Worm (Caenorhabditis elegans) whole organism, midembryonic: Measurements from ENCODE around the gene F22F7.12.
A peak's percentile ranks its signal among the peaks of the same experiment; 100 is the strongest.

Experiments
- T22C8.4 ChIP-seq: fragments of 200-800 bp; sonication (Bioruptor generic); IDR thresholded peaks from 2 replicates; pipeline ENCODE4 v1.3.6; 2022; ENCODE audit warnings: missing genetic modification characterization, missing compliant biosample characterization
- cog-1 ChIP-seq: sonication (generic microtip); optimal IDR thresholded peaks from 2 replicates; lab custom pipeline; 2016; ENCODE audit warnings: missing genetic modification characterization, missing compliant biosample characterization
- flt-1 ChIP-seq: fragments of 200-800 bp; sonication (Bioruptor generic); IDR thresholded peaks from 2 replicates; pipeline ENCODE4 v1.3.6; 2022; ENCODE audit warnings: missing genetic modification characterization, missing compliant biosample characterization
- klf-2 ChIP-seq: fragments of 200-800 bp; sonication (Bioruptor generic); conservative IDR thresholded peaks from 2 replicates; pipeline ENCODE4 v1.3.6; 2022; ENCODE audit warnings: missing genetic modification reagents, missing genetic modification characterization, missing compliant biosample characterization
- med-1 ChIP-seq: sonication (generic microtip); optimal IDR thresholded peaks from 2 replicates; lab custom pipeline; 2017; ENCODE audit warnings: missing genetic modification characterization, mild to moderate bottlenecking, missing compliant biosample characterization, antibody characterized with exemption, missing genetic modification reagents; ENCODE audit not compliant: insufficient read depth
- ref-1 ChIP-seq: fragments of 200-800 bp; sonication (Bioruptor generic); conservative IDR thresholded peaks from 2 replicates; pipeline ENCODE4 v1.3.6; 2022; ENCODE audit warnings: missing genetic modification reagents, missing genetic modification characterization, missing compliant biosample characterization
- tab-1 ChIP-seq: fragments of 200-800 bp; sonication (Bioruptor generic); IDR thresholded peaks from 2 replicates; pipeline ENCODE4 v1.3.6; 2022; ENCODE audit warnings: missing genetic modification characterization, missing compliant biosample characterization
- ztf-23 ChIP-seq: fragments of 200-800 bp; sonication (Bioruptor generic); IDR thresholded peaks from 2 replicates; pipeline ENCODE4 v1.3.6; 2022; ENCODE audit warnings: missing genetic modification reagents, missing genetic modification characterization, missing compliant biosample characterization
- ztf-29 ChIP-seq: fragments of 200-800 bp; sonication (Bioruptor generic); IDR thresholded peaks from 2 replicates; pipeline ENCODE4 v1.3.6; 2022; ENCODE audit warnings: missing genetic modification reagents, missing genetic modification characterization, missing compliant biosample characterization

The F22F7.12 gene

ce11 chrV:2126996-2127585 is 17.2 kb downstream of the F22F7.12 start, which contains the start of gene ldp-1:
Gene ldp-1, plus strand, starts transcription at chrV:2127535.
- TF ChIP-seq T22C8.4 = 0 out of 2 replicates have a peak, but pooled peaks have one; percentile 3
- no peak for TF ChIP-seq tab-1 (GFP tag; lab: Robert Waterston, UW)
- TF ChIP-seq ztf-29 (GFP tag; lab: Robert Waterston, UW) = no peak
- no peak for TF ChIP-seq ztf-23 (GFP tag; lab: Robert Waterston, UW)
- TF ChIP-seq flt-1 (GFP tag; lab: Robert Waterston, UW) = peak; percentile 22; the same call in 1 of the 2 replicates
- TF ChIP-seq klf-2 (GFP tag; lab: Robert Waterston, UW) = no peak
- TF ChIP-seq ref-1 = no peak
- no peak for TF ChIP-seq med-1 (GFP tag; lab: Kevin White, UChicago)
- peak; percentile 49 for TF ChIP-seq cog-1 (tag; lab: Kevin White, UChicago)

- TF ChIP-seq med-1 (GFP tag; lab: Kevin White, UChicago) (no peak), ref-1 (no peak), tab-1 (GFP tag; lab: Robert Waterston, UW) (no peak), T22C8.4 (0 out of 2 replicates have a peak, but pooled peaks have one; percentile 19), klf-2 (GFP tag; lab: Robert Waterston, UW) (no peak)
Measured at ce11 chrV:2126554-2126953, 17.8 kb downstream of the F22F7.12 start.

DNA sequence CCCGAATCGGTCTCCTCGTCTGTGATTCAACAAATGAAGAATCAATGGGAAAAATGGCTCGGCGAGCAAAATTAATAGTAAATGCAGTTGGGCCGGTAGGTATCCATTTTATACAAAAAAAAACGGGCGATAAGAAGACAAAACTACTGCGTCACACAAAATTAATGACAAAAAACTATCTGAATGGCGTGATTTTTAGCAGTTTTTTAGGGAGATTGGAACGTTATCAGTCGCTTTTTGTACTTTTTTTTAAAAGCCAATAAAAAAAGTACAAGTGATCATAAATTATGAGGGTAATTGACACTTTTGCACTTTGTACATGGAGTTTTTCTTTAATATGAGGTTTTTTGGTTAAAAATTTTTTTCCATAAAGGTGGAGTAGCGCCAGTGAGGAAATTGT is 21.1 kb downstream of the F22F7.12 start:
- TF ChIP-seq ztf-23 (GFP tag; lab: Robert Waterston, UW) = no peak
- TF ChIP-seq ztf-29 (GFP tag; lab: Robert Waterston, UW) = no peak
- TF ChIP-seq ref-1 = no peak
- no peak for TF ChIP-seq cog-1 (tag; lab: Kevin White, UChicago)
- TF ChIP-seq med-1 (GFP tag; lab: Kevin White, UChicago) = no peak
- no peak for TF ChIP-seq klf-2 (GFP tag; lab: Robert Waterston, UW)
- no peak for TF ChIP-seq flt-1 (GFP tag; lab: Robert Waterston, UW)
- TF ChIP-seq T22C8.4 = no peak
- no peak for TF ChIP-seq tab-1 (GFP tag; lab: Robert Waterston, UW)

ce11 chrV:2122517-2122916 is 21.8 kb downstream of the F22F7.12 start, which contains the start of gene F22F7.2:
Gene F22F7.2, plus strand, starts transcription at chrV:2122782.
- TF ChIP-seq ref-1 = no peak
- no peak for TF ChIP-seq T22C8.4
- TF ChIP-seq tab-1 (GFP tag; lab: Robert Waterston, UW) = no peak
- no peak for TF ChIP-seq ztf-29 (GFP tag; lab: Robert Waterston, UW)
- no peak for TF ChIP-seq flt-1 (GFP tag; lab: Robert Waterston, UW)
- no peak for TF ChIP-seq cog-1 (tag; lab: Kevin White, UChicago)

DNA sequence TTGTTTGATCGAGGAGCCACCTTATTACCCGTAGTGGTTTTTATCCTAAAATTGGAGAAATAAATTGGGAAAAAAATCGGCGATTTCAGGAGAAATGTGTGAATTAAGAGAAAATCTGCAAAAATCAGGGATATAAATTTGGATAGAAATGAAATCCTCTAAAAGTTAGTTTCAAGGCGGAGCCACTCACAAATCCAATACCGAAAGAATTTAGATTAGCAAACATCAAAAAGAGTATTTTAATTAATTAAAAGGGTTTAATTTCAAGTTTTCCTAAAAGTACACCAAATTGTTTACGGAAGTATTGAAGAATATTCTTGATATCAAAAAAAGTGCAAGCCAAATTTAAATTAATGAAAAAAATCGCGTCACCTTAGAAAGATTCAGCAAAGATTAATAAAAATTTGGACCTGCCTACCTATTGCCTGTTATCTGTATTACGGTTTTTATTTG is 22.4 kb downstream of the F22F7.12 start, which contains the start of gene F22F7.8:
F22F7.8 (minus strand) TSS at position 51 of the 453 bp plus-strand sequence.
- no peak for TF ChIP-seq ztf-23 (GFP tag; lab: Robert Waterston, UW)
- no peak for TF ChIP-seq flt-1 (GFP tag; lab: Robert Waterston, UW)
- no peak for TF ChIP-seq med-1 (GFP tag; lab: Kevin White, UChicago)
- TF ChIP-seq cog-1 (tag; lab: Kevin White, UChicago) = no peak
- TF ChIP-seq tab-1 (GFP tag; lab: Robert Waterston, UW) = no peak
- TF ChIP-seq klf-2 (GFP tag; lab: Robert Waterston, UW) = no peak

DNA sequence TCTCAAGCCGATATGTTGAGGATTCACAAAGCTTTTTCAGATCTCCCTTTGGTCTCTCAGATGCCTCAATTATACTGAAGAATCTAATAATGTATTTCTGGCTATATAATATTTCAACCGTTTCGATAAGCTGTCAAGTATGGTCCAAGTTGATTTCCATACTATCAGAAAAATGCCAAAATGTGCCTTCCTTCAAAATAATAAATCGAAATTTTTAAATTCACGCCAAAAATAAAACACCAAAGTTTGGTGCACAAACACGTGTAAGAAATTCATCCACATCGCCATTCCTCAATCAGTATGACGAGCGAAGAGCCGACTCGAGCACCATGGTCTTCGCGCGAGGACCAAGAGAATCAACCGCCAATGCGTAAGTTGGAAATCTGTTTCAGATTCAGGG is 24.8 kb downstream of the F22F7.12 start, which contains the start of gene F22F7.11:
F22F7.11 (plus strand) TSS at position 301 of the 400 bp plus-strand sequence.
- TF ChIP-seq cog-1 (tag; lab: Kevin White, UChicago) = no peak
- no peak for TF ChIP-seq flt-1 (GFP tag; lab: Robert Waterston, UW)
- TF ChIP-seq T22C8.4 = no peak
- no peak for TF ChIP-seq tab-1 (GFP tag; lab: Robert Waterston, UW)
- no peak for TF ChIP-seq klf-2 (GFP tag; lab: Robert Waterston, UW)
- TF ChIP-seq ref-1 = no peak
- TF ChIP-seq ztf-23 (GFP tag; lab: Robert Waterston, UW) = no peak
- TF ChIP-seq ztf-29 (GFP tag; lab: Robert Waterston, UW) = no peak
- TF ChIP-seq med-1 (GFP tag; lab: Kevin White, UChicago) = no peak

- TF ChIP-seq ztf-29 (GFP tag; lab: Robert Waterston, UW) (no peak), med-1 (GFP tag; lab: Kevin White, UChicago) (no peak), T22C8.4 (no peak), ztf-23 (GFP tag; lab: Robert Waterston, UW) (no peak), klf-2 (GFP tag; lab: Robert Waterston, UW) (no peak), cog-1 (tag; lab: Kevin White, UChicago) (no peak), ref-1 (no peak), flt-1 (GFP tag; lab: Robert Waterston, UW) (no peak), tab-1 (GFP tag; lab: Robert Waterston, UW) (no peak)
Measured at ce11 chrV:2118574-2118973, 25.7 kb downstream of the F22F7.12 start, which contains the start of gene bgnt-1.2. Gene bgnt-1.2, minus strand, starts transcription at chrV:2118674.

DNA sequence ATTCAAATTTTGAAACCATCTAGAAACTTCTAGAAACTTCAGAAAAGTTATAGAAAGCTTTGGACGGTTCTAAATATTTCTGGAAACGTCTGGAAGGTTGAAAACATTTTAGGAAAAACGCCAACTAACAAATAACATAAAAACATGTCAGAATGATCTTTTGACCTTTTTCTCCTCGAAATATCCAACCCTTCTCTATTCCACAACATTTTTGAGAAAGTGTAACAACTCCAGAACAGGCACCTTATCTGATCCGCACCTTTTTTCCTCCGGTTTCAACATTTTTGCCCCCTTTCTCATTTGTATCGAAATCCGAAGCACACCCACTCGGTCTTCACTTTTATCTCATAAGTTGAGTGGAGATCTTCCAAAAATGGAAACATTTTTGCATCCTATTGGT is 33.9 kb downstream of the F22F7.12 start, which contains the start of gene F22F7.3:
F22F7.3 (plus strand) TSS at position 301 of the 400 bp plus-strand sequence.
- TF ChIP-seq med-1 (GFP tag; lab: Kevin White, UChicago) (no peak), tab-1 (GFP tag; lab: Robert Waterston, UW) (no peak), flt-1 (GFP tag; lab: Robert Waterston, UW) (no peak), klf-2 (GFP tag; lab: Robert Waterston, UW) (no peak), ztf-29 (GFP tag; lab: Robert Waterston, UW) (no peak), ref-1 (no peak), ztf-23 (GFP tag; lab: Robert Waterston, UW) (no peak), T22C8.4 (no peak), cog-1 (tag; lab: Kevin White, UChicago) (no peak)

ce11 chrV:2109295-2109694 is 35.0 kb downstream of the F22F7.12 start, which contains the start of gene ckb-4:
Gene ckb-4, minus strand, starts transcription at chrV:2109434.
- TF ChIP-seq tab-1 (GFP tag; lab: Robert Waterston, UW) (no peak), cog-1 (tag; lab: Kevin White, UChicago) (no peak), flt-1 (GFP tag; lab: Robert Waterston, UW) (no peak), med-1 (GFP tag; lab: Kevin White, UChicago) (no peak)
